Fruit fly (Drosophila melanogaster) whole organism, embryonic: ENCODE data around the gene CG44088.

ENCODE experiments used
- Antp ChIP-seq: fragments of 200-800 bp; sonication (Bioruptor generic); optimal IDR thresholded peaks from 3 replicates; lab custom pipeline; 2016; ENCODE audit warnings: missing biosample characterization, missing genetic modification characterization
- BtbVII ChIP-seq: fragments of 200-800 bp; sonication (Bioruptor generic); optimal IDR thresholded peaks from 3 replicates; lab custom pipeline; 2017; ENCODE audit warnings: missing biosample characterization, mild to moderate bottlenecking, missing genetic modification characterization
- CG10462 ChIP-seq: fragments of 200-800 bp; sonication (Bioruptor generic); optimal IDR thresholded peaks from 2 replicates; lab custom pipeline; 2016; ENCODE audit warnings: missing biosample characterization, missing genetic modification characterization
- CG13287 ChIP-seq: fragments of 200-800 bp; sonication (Bioruptor generic); IDR thresholded peaks from 2 replicates; pipeline ENCODE4 v1.3.6; 2022; ENCODE audit warnings: missing biosample characterization, missing genetic modification characterization; ENCODE audit not compliant: partially characterized antibody
- CG14441 ChIP-seq: fragments of 200-800 bp; sonication (Bioruptor generic); IDR thresholded peaks from 2 replicates; pipeline ENCODE4 v1.3.6; 2022; ENCODE audit warnings: missing biosample characterization, missing genetic modification characterization
- CG17361 ChIP-seq: fragments of 200-800 bp; sonication (Bioruptor generic); IDR thresholded peaks from 3 replicates; pipeline ENCODE4 v1.3.6; 2022; ENCODE audit warnings: missing biosample characterization, missing genetic modification characterization
- CG1792 ChIP-seq: fragments of 200-800 bp; sonication (Bioruptor generic); optimal IDR thresholded peaks from 2 replicates; lab custom pipeline; 2016; ENCODE audit warnings: missing biosample characterization, missing genetic modification characterization
- CG18599 ChIP-seq: fragments of 200-800 bp; sonication (Bioruptor generic); optimal IDR thresholded peaks from 3 replicates; lab custom pipeline; 2017; ENCODE audit warnings: missing biosample characterization, missing genetic modification characterization, mild to moderate bottlenecking, moderate library complexity, missing genetic modification reagents
- CG2712 ChIP-seq: fragments of 200-800 bp; optimal IDR thresholded peaks from 3 replicates; lab custom pipeline; 2019; ENCODE audit warnings: missing biosample characterization, mild to moderate bottlenecking, missing genetic modification characterization, moderate library complexity
- CG3838 ChIP-seq: fragments of 200-800 bp; sonication (Bioruptor generic); optimal IDR thresholded peaks from 3 replicates; lab custom pipeline; 2016; ENCODE audit warnings: missing biosample characterization, missing genetic modification characterization
- CG42726 ChIP-seq: fragments of 200-800 bp; sonication (Bioruptor generic); IDR thresholded peaks from 2 replicates; pipeline ENCODE4 v1.3.6; 2022; ENCODE audit warnings: missing biosample characterization, missing genetic modification characterization; ENCODE audit not compliant: partially characterized antibody
- CG6791 ChIP-seq: fragments of 200-800 bp; sonication (Bioruptor generic); IDR thresholded peaks from 3 replicates; pipeline ENCODE4 v1.3.6; 2022; ENCODE audit warnings: missing biosample characterization, missing genetic modification characterization; ENCODE audit not compliant: partially characterized antibody
- CG7987 ChIP-seq: fragments of 200-800 bp; sonication (Bioruptor generic); optimal IDR thresholded peaks from 2 replicates; lab custom pipeline; 2018; ENCODE audit warnings: missing biosample characterization, mild to moderate bottlenecking, missing genetic modification characterization, moderate library complexity
- CG8944 ChIP-seq: fragments of 200-800 bp; sonication (Bioruptor generic); optimal IDR thresholded peaks from 3 replicates; lab custom pipeline; 2016; ENCODE audit warnings: missing biosample characterization, missing genetic modification characterization
- Doc3 ChIP-seq: fragments of 200-800 bp; sonication (Bioruptor generic); IDR thresholded peaks from 3 replicates; pipeline ENCODE4 v1.3.6; 2022; ENCODE audit warnings: missing biosample characterization, missing genetic modification characterization; ENCODE audit not compliant: partially characterized antibody
- Drgx ChIP-seq: fragments of 200-800 bp; sonication (Bioruptor generic); IDR thresholded peaks from 2 replicates; pipeline ENCODE4 v1.3.6; 2022; ENCODE audit warnings: missing biosample characterization, missing genetic modification characterization
- Elba2 ChIP-seq: fragments of 200-800 bp; sonication (Bioruptor generic); optimal IDR thresholded peaks from 3 replicates; lab custom pipeline; 2016; ENCODE audit warnings: missing biosample characterization, missing genetic modification characterization
- Fer2 ChIP-seq: fragments of 200-800 bp; sonication (Bioruptor generic); optimal IDR thresholded peaks from 2 replicates; lab custom pipeline; 2018; ENCODE audit warnings: missing biosample characterization, mild to moderate bottlenecking, missing genetic modification characterization, moderate library complexity
- HLH4C ChIP-seq: fragments of 200-800 bp; sonication (Bioruptor generic); IDR thresholded peaks from 3 replicates; pipeline ENCODE4 v1.3.6; 2022; ENCODE audit warnings: missing biosample characterization, missing genetic modification characterization; ENCODE audit not compliant: partially characterized antibody
- Myb ChIP-seq: fragments of 200-800 bp; sonication (Bioruptor generic); optimal IDR thresholded peaks from 2 replicates; lab custom pipeline; 2016; ENCODE audit warnings: missing biosample characterization, missing genetic modification characterization
- NFAT ChIP-seq: fragments of 200-800 bp; sonication (Bioruptor generic); IDR thresholded peaks from 2 replicates; pipeline ENCODE4 v1.3.6; 2022; ENCODE audit warnings: missing biosample characterization, missing genetic modification characterization
- Ptx1 ChIP-seq: fragments of 200-800 bp; sonication (Bioruptor generic); IDR thresholded peaks from 2 replicates; pipeline ENCODE4 v1.3.6; 2022; ENCODE audit warnings: missing biosample characterization, missing genetic modification characterization
- Scr ChIP-seq: fragments of 200-800 bp; sonication (Bioruptor generic); IDR thresholded peaks from 2 replicates; pipeline ENCODE4 v1.3.6; 2022; ENCODE audit warnings: missing biosample characterization, missing genetic modification characterization; ENCODE audit not compliant: partially characterized antibody
- Sry-β ChIP-seq: fragments of 200-800 bp; sonication (Bioruptor generic); optimal IDR thresholded peaks from 2 replicates; lab custom pipeline; 2018; ENCODE audit warnings: missing biosample characterization, mild to moderate bottlenecking, missing genetic modification characterization, moderate library complexity
- Trl ChIP-seq, 3 experiments: fragments of >200 bp in 2 of 3; fragments of 200-800 bp in 1 of 3; sonication (Bioruptor generic) in 1 of 3; optimal IDR thresholded peaks; 2 replicates in 1 of 3; 3 replicates in 2 of 3; lab custom pipeline; 2016 to 2017; ENCODE audit warnings: missing biosample characterization in 1 of 3, missing genetic modification characterization in 1 of 3
- abd-A ChIP-seq: fragments of 200-800 bp; sonication (Bioruptor generic); optimal IDR thresholded peaks from 3 replicates; lab custom pipeline; 2019; ENCODE audit warnings: missing biosample characterization, mild to moderate bottlenecking, missing genetic modification characterization, moderate library complexity
- bbx ChIP-seq: fragments of 200-800 bp; sonication (Bioruptor generic); IDR thresholded peaks from 2 replicates; pipeline ENCODE4 v1.3.6; 2022; ENCODE audit warnings: missing biosample characterization, missing genetic modification characterization; ENCODE audit not compliant: partially characterized antibody
- bigmax ChIP-seq: fragments of 200-800 bp; sonication (Bioruptor generic); optimal IDR thresholded peaks from 2 replicates; lab custom pipeline; 2018; ENCODE audit warnings: missing biosample characterization, mild to moderate bottlenecking, missing genetic modification characterization
- bsh ChIP-seq, 2 experiments: fragments of 200-800 bp; sonication (Bioruptor generic); optimal IDR thresholded peaks; 2 replicates each; lab custom pipeline; 2017 to 2018; ENCODE audit warnings: mild to moderate bottlenecking in 2 of 2, missing biosample characterization in 2 of 2, missing genetic modification characterization in 2 of 2, moderate library complexity in 1 of 2
- chm ChIP-seq: fragments of 200-800 bp; sonication (Bioruptor generic); IDR thresholded peaks from 2 replicates; pipeline ENCODE4 v1.3.6; 2022; ENCODE audit warnings: missing biosample characterization, missing genetic modification characterization
- grau ChIP-seq: fragments of 200-800 bp; optimal IDR thresholded peaks from 3 replicates; lab custom pipeline; 2019; ENCODE audit warnings: missing biosample characterization, mild to moderate bottlenecking, missing genetic modification characterization, moderate library complexity
- h ChIP-seq: fragments of >200 bp; optimal IDR thresholded peaks from 2 replicates; lab custom pipeline; 2017
- inv ChIP-seq: fragments of 200-800 bp; sonication (Bioruptor generic); IDR thresholded peaks from 2 replicates; pipeline ENCODE4 v1.3.6; 2022; ENCODE audit warnings: missing biosample characterization, missing genetic modification characterization; ENCODE audit not compliant: partially characterized antibody
- nerfin-1 ChIP-seq: fragments of 200-800 bp; sonication (Bioruptor generic); optimal IDR thresholded peaks from 3 replicates; lab custom pipeline; 2019; ENCODE audit warnings: missing biosample characterization, mild to moderate bottlenecking, missing genetic modification characterization, moderate library complexity
- onecut ChIP-seq: fragments of 200-800 bp; sonication (Bioruptor generic); IDR thresholded peaks from 2 replicates; pipeline ENCODE4 v1.3.6; 2022; ENCODE audit warnings: missing biosample characterization, missing genetic modification characterization
- pan ChIP-seq, 4 experiments: fragments of >200 bp in 3 of 4; fragments of 200-800 bp in 1 of 4; sonication (Bioruptor generic) in 1 of 4; optimal IDR thresholded peaks in 3 of 4; IDR thresholded peaks in 1 of 4; 2 replicates each; pipeline versions ENCODE4 v1.3.6 to Lab custom; 2017 to 2022; ENCODE audit warnings: missing biosample characterization in 2 of 4, missing genetic modification characterization in 2 of 4, mixed read lengths in 1 of 4
- prd ChIP-seq, 3 experiments: fragments of >200 bp in 2 of 3; fragments of 200-800 bp in 1 of 3; sonication (Bioruptor generic) in 1 of 3; optimal IDR thresholded peaks in 2 of 3; IDR thresholded peaks in 1 of 3; 2 replicates in 2 of 3; 3 replicates in 1 of 3; pipeline versions ENCODE4 v1.3.6 to Lab custom; 2017 to 2022; ENCODE audit warnings: missing biosample characterization in 1 of 3, missing genetic modification characterization in 1 of 3
- pros ChIP-seq: fragments of 200-800 bp; sonication (Bioruptor generic); optimal IDR thresholded peaks from 3 replicates; lab custom pipeline; 2019; ENCODE audit warnings: missing biosample characterization, mild to moderate bottlenecking, missing genetic modification characterization, moderate library complexity
- slp2 ChIP-seq: fragments of 200-800 bp; sonication (Bioruptor generic); optimal IDR thresholded peaks from 2 replicates; lab custom pipeline; 2016; ENCODE audit warnings: missing biosample characterization, missing genetic modification characterization
- sqz ChIP-seq: fragments of 200-800 bp; sonication (Bioruptor generic); optimal IDR thresholded peaks from 3 replicates; lab custom pipeline; 2018; ENCODE audit warnings: missing biosample characterization, mild to moderate bottlenecking, missing genetic modification characterization
- stwl ChIP-seq: fragments of 200-800 bp; sonication (Bioruptor generic); optimal IDR thresholded peaks from 3 replicates; lab custom pipeline; 2018; ENCODE audit warnings: missing biosample characterization, mild to moderate bottlenecking, missing genetic modification characterization, moderate library complexity
- tap ChIP-seq: fragments of 200-800 bp; optimal IDR thresholded peaks from 3 replicates; lab custom pipeline; 2019; ENCODE audit warnings: missing biosample characterization, mild to moderate bottlenecking, missing genetic modification characterization, moderate library complexity
- ttk ChIP-seq: fragments of 200-800 bp; sonication (Bioruptor generic); IDR thresholded peaks from 2 replicates; pipeline ENCODE4 v2.1.2; 2022; ENCODE audit warnings: missing biosample characterization, missing genetic modification characterization

Gene CG44088

DNA sequence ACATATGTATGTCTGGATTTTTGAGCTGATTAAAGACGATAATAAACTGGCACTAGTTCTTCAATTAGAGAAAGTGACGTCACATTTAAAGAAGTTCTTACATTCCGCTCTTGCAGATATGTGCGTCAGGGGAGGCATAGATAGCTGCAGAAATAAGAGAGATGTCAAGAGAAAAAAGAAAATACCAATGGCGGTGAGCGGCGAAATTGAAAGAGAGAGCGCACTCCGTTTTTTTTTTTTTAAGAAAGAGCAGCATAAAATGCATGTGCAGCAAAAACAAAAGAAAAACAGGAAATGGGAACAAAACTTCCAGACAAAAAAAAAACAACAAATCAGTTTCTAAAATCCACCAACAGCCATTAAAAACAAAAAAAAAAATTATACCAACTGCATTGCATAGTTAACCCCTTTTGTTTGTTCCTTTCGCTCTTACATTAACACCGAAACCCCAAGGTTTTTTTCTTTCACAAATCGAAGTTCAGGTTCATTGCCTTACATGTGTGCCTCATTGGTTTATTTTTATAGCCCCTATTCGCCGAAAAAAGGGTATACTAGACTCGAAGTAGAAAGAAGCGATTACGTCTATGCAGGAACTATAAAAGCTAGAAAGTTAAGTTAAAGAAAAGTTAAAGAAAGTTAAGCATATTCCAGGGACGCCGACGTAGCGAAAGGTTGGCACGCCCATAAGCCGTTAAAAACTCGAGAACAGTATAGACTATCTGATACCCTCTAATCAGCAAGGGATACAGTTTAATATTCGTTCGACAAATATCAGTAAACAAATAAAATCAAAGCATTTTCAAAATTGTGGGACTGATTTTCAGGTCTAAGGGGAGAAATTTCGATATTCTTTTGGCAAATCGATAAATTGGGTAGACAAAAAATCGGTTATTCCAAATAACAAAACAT lies 34.0 kb downstream of the CG44088 start (continued):
- no peak for TF ChIP-seq BtbVII
- no peak for TF ChIP-seq Antp (GFP tag; lab: Kevin White, UChicago)
- peak; percentile 8; the same call in 1 of the 2 replicates for TF ChIP-seq onecut
- no peak for TF ChIP-seq nerfin-1 (tag; lab: Kevin White, UChicago)
- TF ChIP-seq CG13287 (GFP tag; lab: Robert Waterston, UW), result peak; percentile 15; the same call in 1 of the 2 replicates
- no peak for TF ChIP-seq CG18599
- no peak for TF ChIP-seq Ptx1
- TF ChIP-seq CG10462 (GFP tag; lab: Kevin White, UChicago), result no peak
- no peak for TF ChIP-seq bigmax (GFP tag; lab: Kevin White, UChicago)
- TF ChIP-seq Doc3 (GFP tag; lab: Robert Waterston, UW), result no peak
- peak; percentile 82 for TF ChIP-seq CG6791 (GFP tag; lab: Robert Waterston, UW)
- no peak for TF ChIP-seq Sry-β (GFP tag; lab: Kevin White, UChicago)
- no peak for TF ChIP-seq grau
- TF ChIP-seq CG14441 (GFP tag; lab: Robert Waterston, UW), result no peak
- no peak for TF ChIP-seq tap
- TF ChIP-seq Fer2 (tag; lab: Kevin White, UChicago), result no peak
- no peak for TF ChIP-seq slp2 (GFP tag; lab: Kevin White, UChicago)
- TF ChIP-seq prd (optimal IDR thresholded peaks at IDR 0.05; lab: Kevin White, UChicago), result no peak
- TF ChIP-seq prd (GFP tag; IDR thresholded peaks at IDR 0.05; lab: Robert Waterston, UW), result no peak
- peak; percentile 94 for TF ChIP-seq sqz (GFP tag; lab: Kevin White, UChicago)
- TF ChIP-seq Scr, result peak; percentile 56
- no peak for TF ChIP-seq ttk (GFP tag; lab: Robert Waterston, UW)
- peak; percentile 26 for TF ChIP-seq stwl
- peak; percentile 64 for TF ChIP-seq Drgx
- no peak for TF ChIP-seq CG8944 (GFP tag; lab: Kevin White, UChicago)
- TF ChIP-seq abd-A (tag; lab: Kevin White, UChicago), result no peak
- no peak for TF ChIP-seq h (lab: Kevin White, UChicago)
- peak; percentile 16; the same call in 1 of the 2 replicates for TF ChIP-seq inv (GFP tag; lab: Robert Waterston, UW)
- peak in 1 of 2 experiments; percentile 93 for TF ChIP-seq bsh (GFP tag; optimal IDR thresholded peaks at IDR 0.05; lab: Kevin White, UChicago)
- no peak for TF ChIP-seq CG7987
- TF ChIP-seq CG17361, result no peak
- TF ChIP-seq pros (GFP tag; lab: Kevin White, UChicago), result peak; percentile 92
- TF ChIP-seq Myb (GFP tag; lab: Kevin White, UChicago), result no peak
- TF ChIP-seq chm (GFP tag; lab: Robert Waterston, UW), result no peak
- no peak for TF ChIP-seq CG3838 (GFP tag; lab: Kevin White, UChicago)
- peak; percentile 69 for TF ChIP-seq bbx (GFP tag; lab: Robert Waterston, UW)
- peak; percentile 84 for TF ChIP-seq HLH4C (GFP tag; lab: Robert Waterston, UW)
- TF ChIP-seq CG2712, result no peak
- no peak for TF ChIP-seq Elba2 (GFP tag; lab: Kevin White, UChicago)
- no peak for TF ChIP-seq CG42726 (GFP tag; lab: Robert Waterston, UW)
- no peak for TF ChIP-seq CG1792 (GFP tag; lab: Kevin White, UChicago)
- peak; percentile 77 to 83 for TF ChIP-seq Trl (optimal IDR thresholded peaks at IDR 0.05; lab: Kevin White, UChicago)
- no peak for TF ChIP-seq Trl (GFP tag; optimal IDR thresholded peaks at IDR 0.05; lab: Kevin White, UChicago)
- TF ChIP-seq NFAT (GFP tag; lab: Robert Waterston, UW), result no peak
- TF ChIP-seq pan (optimal IDR thresholded peaks at IDR 0.05; lab: Kevin White, UChicago), result no peak
- TF ChIP-seq pan (GFP tag; optimal IDR thresholded peaks at IDR 0.05 in 1 of 2, IDR thresholded peaks at IDR 0.05 in 1 of 2), result peak in 1 of 2 experiments; percentile 16
